Fruit fly (Drosophila melanogaster) whole organism, prepupa: Measurements from ENCODE around the gene CG33645.

Experiments
- CG6792 ChIP-seq: fragments of 200-800 bp; sonication (Bioruptor generic); optimal IDR thresholded peaks from 3 replicates; lab custom pipeline; 2016; ENCODE audit warnings: missing biosample characterization, missing genetic modification characterization
- CG9139 ChIP-seq: fragments of 200-800 bp; sonication (Bioruptor generic); optimal IDR thresholded peaks from 3 replicates; lab custom pipeline; 2017; ENCODE audit warnings: missing biosample characterization, mild to moderate bottlenecking, missing genetic modification characterization
- Smox ChIP-seq: fragments of 200-800 bp; sonication (Bioruptor generic); optimal IDR thresholded peaks from 3 replicates; lab custom pipeline; 2016; ENCODE audit warnings: missing biosample characterization, missing genetic modification characterization
- vri ChIP-seq: fragments of 200-800 bp; sonication (Bioruptor generic); optimal IDR thresholded peaks from 3 replicates; lab custom pipeline; 2016; ENCODE audit warnings: missing biosample characterization, mild to moderate bottlenecking, missing genetic modification characterization

- TF ChIP-seq vri (GFP tag; lab: Kevin White, UChicago) (no peak), CG6792 (GFP tag; lab: Kevin White, UChicago) (no peak), CG9139 (no peak), Smox (GFP tag; lab: Kevin White, UChicago) (no peak)
These were observed 3.1 kb downstream of the CG33645 start, which contains the start of gene CG15638 for dm6 chr2L:13535678-13536077.
